Worm (Caenorhabditis elegans) whole organism, young adult: ENCODE measurements around the gene F52C6.4.

Source experiments
- B0019.2 ChIP-seq: fragments of 200-800 bp; sonication (Bioruptor generic); conservative IDR thresholded peaks from 2 replicates; pipeline ENCODE4 v1.3.6; 2022; ENCODE audit warnings: missing genetic modification reagents, missing genetic modification characterization, missing compliant biosample characterization
- F22D6.2 ChIP-seq: sonication (generic microtip); optimal IDR thresholded peaks from 2 replicates; lab custom pipeline; 2016; ENCODE audit warnings: mild to moderate bottlenecking, missing genetic modification characterization, missing compliant biosample characterization
- F52B5.7 ChIP-seq: sonication (generic microtip); optimal IDR thresholded peaks from 2 replicates; lab custom pipeline; 2016; ENCODE audit warnings: mild to moderate bottlenecking, missing genetic modification characterization, missing compliant biosample characterization
- K12H6.12 ChIP-seq: fragments of 200-800 bp; sonication (Bioruptor generic); optimal IDR thresholded peaks from 2 replicates; lab custom pipeline; 2018; ENCODE audit warnings: mild to moderate bottlenecking, missing genetic modification characterization, missing compliant biosample characterization
- Y53G8AR.9 ChIP-seq: fragments of 200-800 bp; sonication (Bioruptor generic); conservative IDR thresholded peaks from 2 replicates; pipeline ENCODE4 v1.3.6; 2022; ENCODE audit warnings: missing genetic modification reagents, missing genetic modification characterization, missing compliant biosample characterization
- Y95B8A.8 ChIP-seq: fragments of 200-800 bp; sonication (Bioruptor generic); IDR thresholded peaks from 2 replicates; pipeline ENCODE4 v1.3.6; 2022; ENCODE audit warnings: missing genetic modification reagents, missing genetic modification characterization, missing compliant biosample characterization
- ama-1 ChIP-seq, 3 experiments: fragments of 150-350 bp in 1 of 3; sonication (generic microtip) in 2 of 3; optimal IDR thresholded peaks; 2 replicates each; lab custom pipeline; 2014 to 2018; ENCODE audit warnings: missing biosample characterization in 2 of 3, missing genetic modification characterization in 2 of 3, missing genetic modification reagents in 2 of 3
- bed-1 ChIP-seq: fragments of 200-800 bp; sonication (Bioruptor generic); IDR thresholded peaks from 2 replicates; pipeline ENCODE4 v1.3.6; 2022; ENCODE audit warnings: missing genetic modification reagents, missing genetic modification characterization, missing compliant biosample characterization
- cebp-2 ChIP-seq: fragments of 200-800 bp; sonication (Bioruptor generic); IDR thresholded peaks from 2 replicates; pipeline ENCODE4 v1.3.6; 2022; ENCODE audit warnings: missing genetic modification characterization, missing compliant biosample characterization
- ceh-100 ChIP-seq: fragments of 200-800 bp; sonication (Bioruptor generic); IDR thresholded peaks from 2 replicates; pipeline ENCODE4 v1.3.6; 2022; ENCODE audit warnings: missing genetic modification reagents, missing genetic modification characterization, missing compliant biosample characterization
- ceh-58 ChIP-seq: fragments of 200-800 bp; sonication (Bioruptor generic); IDR thresholded peaks from 2 replicates; pipeline ENCODE4 v1.3.6; 2022; ENCODE audit warnings: missing genetic modification characterization, missing compliant biosample characterization
- egl-44 ChIP-seq: fragments of 200-800 bp; sonication (Bioruptor generic); IDR thresholded peaks from 2 replicates; pipeline ENCODE4 v1.3.6; 2022; ENCODE audit warnings: missing genetic modification reagents, missing genetic modification characterization, missing compliant biosample characterization
- hmg-1.2 ChIP-seq: fragments of 200-800 bp; sonication (Bioruptor generic); IDR thresholded peaks from 2 replicates; pipeline ENCODE4 v1.3.6; 2022; ENCODE audit warnings: missing genetic modification reagents, missing genetic modification characterization, missing compliant biosample characterization
- hsf-1 ChIP-seq: fragments of 200-800 bp; sonication (Bioruptor generic); IDR thresholded peaks from 2 replicates; pipeline ENCODE4 v1.3.6; 2022; ENCODE audit warnings: missing genetic modification reagents, missing genetic modification characterization, missing compliant biosample characterization
- lin-26 ChIP-seq: fragments of 200-800 bp; sonication (Bioruptor generic); IDR thresholded peaks from 2 replicates; pipeline ENCODE4 v1.3.6; 2022; ENCODE audit warnings: missing genetic modification reagents, missing genetic modification characterization, missing compliant biosample characterization
- lin-35 ChIP-seq, 3 experiments: fragments of 150-350 bp in 2 of 3; sonication (generic microtip) in 1 of 3; optimal IDR thresholded peaks; 2 replicates each; lab custom pipeline; 2014 to 2018; ENCODE audit warnings: missing biosample characterization in 3 of 3, missing genetic modification characterization in 3 of 3, missing genetic modification reagents in 3 of 3
- lir-1 ChIP-seq: fragments of 200-800 bp; sonication (Bioruptor generic); conservative IDR thresholded peaks from 2 replicates; pipeline ENCODE4 v1.3.6; 2022; ENCODE audit warnings: missing genetic modification reagents, missing genetic modification characterization, missing compliant biosample characterization
- lsl-1 ChIP-seq: fragments of 200-800 bp; sonication (Bioruptor generic); optimal IDR thresholded peaks from 2 replicates; lab custom pipeline; 2018; ENCODE audit warnings: mild to moderate bottlenecking, missing genetic modification characterization, moderate library complexity, missing compliant biosample characterization
- mcd-1 ChIP-seq: fragments of 200-800 bp; sonication (Bioruptor generic); IDR thresholded peaks from 2 replicates; pipeline ENCODE4 v1.3.6; 2022; ENCODE audit warnings: missing genetic modification reagents, missing genetic modification characterization, missing compliant biosample characterization
- mes-4 ChIP-seq: sonication (generic microtip); optimal IDR thresholded peaks from 2 replicates; lab custom pipeline; 2016; ENCODE audit warnings: missing genotype, missing genetic modification characterization, missing compliant biosample characterization
- nfya-2 ChIP-seq: fragments of 200-800 bp; sonication (Bioruptor generic); IDR thresholded peaks from 2 replicates; pipeline ENCODE4 v1.3.6; 2022; ENCODE audit warnings: missing genetic modification reagents, missing genetic modification characterization, missing compliant biosample characterization
- nhr-120 ChIP-seq: fragments of 200-800 bp; sonication (Bioruptor generic); IDR thresholded peaks from 2 replicates; pipeline ENCODE4 v1.3.6; 2022; ENCODE audit warnings: missing genetic modification characterization, missing compliant biosample characterization
- nhr-179 ChIP-seq: sonication (generic microtip); optimal IDR thresholded peaks from 2 replicates; lab custom pipeline; 2016; ENCODE audit warnings: mild to moderate bottlenecking, missing genetic modification characterization, missing compliant biosample characterization
- nhr-80 ChIP-seq: sonication (generic microtip); optimal IDR thresholded peaks from 2 replicates; lab custom pipeline; 2016; ENCODE audit warnings: missing genetic modification characterization, missing compliant biosample characterization
- pha-4 ChIP-seq: fragments of 150-350 bp; sonication (generic microtip); optimal IDR thresholded peaks from 2 replicates; lab custom pipeline; 2014; ENCODE audit warnings: missing biosample characterization, missing genetic modification reagents, missing genetic modification characterization
- repo-1 ChIP-seq: sonication (generic microtip); optimal IDR thresholded peaks from 2 replicates; lab custom pipeline; 2017; ENCODE audit warnings: mild to moderate bottlenecking, missing genetic modification characterization, missing compliant biosample characterization
- sdz-38 ChIP-seq: sonication (generic microtip); optimal IDR thresholded peaks from 2 replicates; lab custom pipeline; 2016; ENCODE audit warnings: missing genotype, missing genetic modification characterization, missing compliant biosample characterization
- snpc-1.1 ChIP-seq: sonication (generic microtip); optimal IDR thresholded peaks from 2 replicates; lab custom pipeline; 2017; ENCODE audit warnings: missing genetic modification characterization, mild to moderate bottlenecking, missing compliant biosample characterization, antibody characterized with exemption, moderate library complexity, missing genotype, missing genetic modification reagents; ENCODE audit not compliant: insufficient read depth
- somi-1 ChIP-seq: fragments of 200-800 bp; sonication (Bioruptor generic); optimal IDR thresholded peaks from 2 replicates; lab custom pipeline; 2018; ENCODE audit warnings: mild to moderate bottlenecking, missing genetic modification characterization, missing compliant biosample characterization
- tbp1 ChIP-seq: fragments of 200-800 bp; sonication (Bioruptor generic); optimal IDR thresholded peaks from 2 replicates; lab custom pipeline; 2018; ENCODE audit warnings: mild to moderate bottlenecking, missing genetic modification characterization, missing compliant biosample characterization
- tlf-1 ChIP-seq: fragments of 200-800 bp; sonication (Bioruptor generic); optimal IDR thresholded peaks from 2 replicates; lab custom pipeline; 2018; ENCODE audit warnings: mild to moderate bottlenecking, missing genetic modification characterization, missing compliant biosample characterization
- zim-3 ChIP-seq: sonication (generic microtip); optimal IDR thresholded peaks from 2 replicates; lab custom pipeline; 2017; ENCODE audit warnings: mild to moderate bottlenecking, missing genetic modification characterization, moderate library complexity, missing compliant biosample characterization
- ztf-22 ChIP-seq: fragments of 200-800 bp; sonication (Bioruptor generic); optimal IDR thresholded peaks from 2 replicates; lab custom pipeline; 2018; ENCODE audit warnings: mild to moderate bottlenecking, missing genetic modification characterization, moderate library complexity, missing compliant biosample characterization
- ztf-25 ChIP-seq: fragments of 200-800 bp; sonication (Bioruptor generic); IDR thresholded peaks from 2 replicates; pipeline ENCODE4 v1.3.6; 2022; ENCODE audit warnings: missing genetic modification reagents, missing genetic modification characterization, missing compliant biosample characterization

The F52C6.4 gene

DNA sequence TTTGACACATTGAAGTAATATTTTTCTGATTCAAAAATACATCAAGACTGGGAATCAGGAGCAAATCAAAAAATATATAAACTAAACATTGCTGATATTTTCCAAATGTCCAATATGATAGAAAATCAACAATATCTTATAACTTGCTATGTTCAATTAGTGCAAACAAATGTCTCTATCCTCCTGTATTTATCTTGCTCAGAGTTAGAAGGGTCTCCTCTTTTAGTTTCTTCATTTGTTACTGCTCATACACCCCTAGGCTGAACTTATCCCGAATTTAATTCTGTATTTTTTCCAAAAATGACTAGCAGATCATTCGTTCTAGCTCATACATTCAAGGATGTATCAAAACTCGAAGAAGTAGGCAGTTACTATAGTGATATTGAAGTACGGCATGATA is 21.0 kb upstream of the F52C6.4 start, which contains the start of gene math-23:
math-23 (plus strand) TSS at position 301 of the 400 bp plus-strand sequence.
- no peak for TF ChIP-seq snpc-1.1 (tag; lab: Kevin White, UChicago)
- no peak for TF ChIP-seq K12H6.12 (tag; lab: Kevin White, UChicago)
- TF ChIP-seq tbp1: no peak
- no peak for TF ChIP-seq F22D6.2 (tag; lab: Kevin White, UChicago)
- no peak for TF ChIP-seq nhr-120 (GFP tag; lab: Robert Waterston, UW)
- TF ChIP-seq bed-1: no peak
- TF ChIP-seq ama-1 (optimal IDR thresholded peaks at IDR 0.05; lab: Kevin White, UChicago): no peak
- TF ChIP-seq ama-1 (GFP tag; optimal IDR thresholded peaks at IDR 0.05; lab: Kevin White, UChicago): no peak
- no peak for TF ChIP-seq mes-4 (tag; lab: Kevin White, UChicago)
- no peak for TF ChIP-seq lin-26 (GFP tag; lab: Robert Waterston, UW)
- no peak for TF ChIP-seq F52B5.7 (tag; lab: Kevin White, UChicago)
- TF ChIP-seq nfya-2 (GFP tag; lab: Robert Waterston, UW): no peak
- no peak for TF ChIP-seq nhr-80 (tag; lab: Kevin White, UChicago)
- TF ChIP-seq egl-44: no peak
- TF ChIP-seq tlf-1 (GFP tag; lab: Kevin White, UChicago): no peak
- TF ChIP-seq ceh-100 (GFP tag; lab: Robert Waterston, UW): no peak
- TF ChIP-seq lir-1 (GFP tag; lab: Robert Waterston, UW): no peak
- TF ChIP-seq sdz-38 (tag; lab: Kevin White, UChicago): no peak
- TF ChIP-seq cebp-2 (GFP tag; lab: Robert Waterston, UW): no peak
- no peak for TF ChIP-seq Y95B8A.8 (GFP tag; lab: Robert Waterston, UW)
- TF ChIP-seq, all 124 proteins: peak for 0

DNA sequence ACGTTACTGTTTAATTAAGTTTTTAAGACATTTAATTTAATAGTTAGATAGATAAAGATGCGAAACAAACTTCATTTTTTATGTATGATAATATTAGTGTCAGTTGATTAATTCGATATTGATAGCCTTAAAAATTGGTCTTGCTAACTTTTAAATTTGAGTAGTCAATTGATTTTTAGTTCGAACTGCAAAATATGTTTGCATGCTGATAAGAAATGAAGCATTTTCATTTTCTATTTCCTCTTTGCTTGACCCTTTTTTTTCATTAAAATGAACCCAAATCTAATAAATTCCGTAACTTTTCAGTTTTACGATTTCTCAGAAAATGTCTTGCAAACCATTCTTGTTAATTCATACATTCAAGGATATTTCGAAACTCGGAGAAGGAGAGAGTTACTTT is 17.8 kb upstream of the F52C6.4 start, which contains the start of gene math-22:
math-22 (plus strand) TSS at position 301 of the 400 bp plus-strand sequence.
- TF ChIP-seq Y53G8AR.9 (no peak), zim-3 (tag; lab: Kevin White, UChicago) (no peak), nhr-80 (tag; lab: Kevin White, UChicago) (peak; percentile 3), B0019.2 (no peak)

DNA sequence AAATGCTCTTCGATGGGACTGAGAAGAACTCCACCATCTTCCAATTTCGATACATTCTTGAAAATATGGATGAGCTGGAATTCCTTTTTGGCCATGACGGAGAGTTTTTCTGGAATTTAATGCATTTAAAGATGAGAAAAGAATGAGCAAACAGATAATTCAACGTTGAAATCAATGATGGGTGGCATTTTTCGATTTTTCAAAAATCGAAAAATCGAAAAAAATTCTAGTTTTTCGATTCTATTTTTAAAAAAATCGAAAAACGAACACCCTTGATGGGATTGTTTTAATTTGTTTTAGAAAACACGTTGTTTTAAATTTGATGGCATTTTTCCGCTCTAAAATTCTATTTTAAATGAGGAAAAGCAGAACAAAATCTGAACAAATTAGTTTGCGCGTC is 10.2 kb upstream of the F52C6.4 start, which contains the start of gene math-31:
math-31 (minus strand) TSS at position 101 of the 400 bp plus-strand sequence.
- TF ChIP-seq hmg-1.2: no peak
- no peak for TF ChIP-seq ztf-25
- TF ChIP-seq mcd-1 (GFP tag; lab: Robert Waterston, UW): no peak
- no peak for TF ChIP-seq somi-1 (GFP tag; lab: Kevin White, UChicago)
- no peak for TF ChIP-seq ztf-22 (GFP tag; lab: Kevin White, UChicago)
- TF ChIP-seq nhr-179 (tag; lab: Kevin White, UChicago): no peak
- no peak for TF ChIP-seq hsf-1
- TF ChIP-seq tlf-1 (GFP tag; lab: Kevin White, UChicago): no peak
- TF ChIP-seq pha-4 (tag; lab: Kevin White, UChicago): no peak
- TF ChIP-seq tbp1: no peak
- TF ChIP-seq lin-35 (GFP tag; optimal IDR thresholded peaks at IDR 0.05; lab: Kevin White, UChicago): no peak
- no peak for TF ChIP-seq ceh-58

DNA sequence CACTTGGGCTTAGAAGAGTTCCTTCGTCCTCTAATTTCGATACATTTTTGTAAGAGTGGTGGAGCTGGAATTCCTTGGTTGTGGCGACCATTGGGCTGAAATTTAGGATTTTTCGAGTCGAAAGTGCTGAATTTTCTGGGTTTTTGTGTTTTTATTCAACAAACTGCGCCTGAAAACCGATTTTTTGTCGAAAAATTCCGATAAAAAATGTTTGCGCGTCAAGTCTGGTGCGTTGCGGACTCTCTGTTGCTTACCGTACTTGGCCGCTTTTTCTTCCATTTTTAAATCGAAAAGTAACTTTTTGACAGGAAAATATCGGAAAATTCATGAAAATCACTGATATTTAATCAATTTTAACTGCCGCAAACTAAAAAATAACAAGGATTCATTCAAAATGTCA is 5.1 kb upstream of the F52C6.4 start, which contains the start of gene bath-4:
bath-4 (minus strand) TSS at position 101 of the 400 bp plus-strand sequence.
- TF ChIP-seq repo-1 (tag; lab: Kevin White, UChicago) (no peak), lsl-1 (GFP tag; lab: Kevin White, UChicago) (peak; percentile 33)
